Worm (Caenorhabditis elegans) whole organism, young adult: ENCODE results near the gene C05B5.17.

Experiments
- F49E8.2 ChIP-seq: sonication (generic microtip); optimal IDR thresholded peaks from 3 replicates; lab custom pipeline; 2017; ENCODE audit warnings: missing genetic modification characterization, mild to moderate bottlenecking, missing compliant biosample characterization, antibody characterized with exemption, moderate library complexity; ENCODE audit not compliant: insufficient read depth
- T07F8.4 ChIP-seq: sonication (generic microtip); optimal IDR thresholded peaks from 2 replicates; lab custom pipeline; 2016; ENCODE audit warnings: mild to moderate bottlenecking, missing genetic modification characterization, moderate library complexity, missing compliant biosample characterization
- ama-1 ChIP-seq, 3 experiments: fragments of 150-350 bp in 1 of 3; sonication (generic microtip) in 2 of 3; optimal IDR thresholded peaks; 2 replicates each; lab custom pipeline; 2014 to 2018; ENCODE audit warnings: missing biosample characterization in 2 of 3, missing genetic modification characterization in 2 of 3, missing genetic modification reagents in 2 of 3
- egrh-3 ChIP-seq: fragments of 200-800 bp; sonication (Bioruptor generic); IDR thresholded peaks from 2 replicates; pipeline ENCODE4 v1.3.6; 2022; ENCODE audit warnings: missing genetic modification reagents, missing genetic modification characterization, missing compliant biosample characterization
- him-1 ChIP-seq: sonication (generic microtip); optimal IDR thresholded peaks from 2 replicates; lab custom pipeline; 2016; ENCODE audit warnings: missing genotype, missing genetic modification reagents, missing genetic modification characterization, missing compliant biosample characterization
- hmg-1.2 ChIP-seq: fragments of 200-800 bp; sonication (Bioruptor generic); IDR thresholded peaks from 2 replicates; pipeline ENCODE4 v1.3.6; 2022; ENCODE audit warnings: missing genetic modification reagents, missing genetic modification characterization, missing compliant biosample characterization
- lsl-1 ChIP-seq: fragments of 200-800 bp; sonication (Bioruptor generic); optimal IDR thresholded peaks from 2 replicates; lab custom pipeline; 2018; ENCODE audit warnings: mild to moderate bottlenecking, missing genetic modification characterization, moderate library complexity, missing compliant biosample characterization
- nfya-2 ChIP-seq: fragments of 200-800 bp; sonication (Bioruptor generic); IDR thresholded peaks from 2 replicates; pipeline ENCODE4 v1.3.6; 2022; ENCODE audit warnings: missing genetic modification reagents, missing genetic modification characterization, missing compliant biosample characterization
- sea-2 ChIP-seq: fragments of 200-800 bp; sonication (Bioruptor generic); IDR thresholded peaks from 2 replicates; pipeline ENCODE4 v1.3.6; 2022; ENCODE audit warnings: missing genetic modification characterization, missing compliant biosample characterization
- zim-3 ChIP-seq: sonication (generic microtip); optimal IDR thresholded peaks from 2 replicates; lab custom pipeline; 2017; ENCODE audit warnings: mild to moderate bottlenecking, missing genetic modification characterization, moderate library complexity, missing compliant biosample characterization

- TF ChIP-seq ama-1 (optimal IDR thresholded peaks at IDR 0.05; lab: Kevin White, UChicago) (no peak), ama-1 (GFP tag; optimal IDR thresholded peaks at IDR 0.05; lab: Kevin White, UChicago) (no peak), lsl-1 (GFP tag; lab: Kevin White, UChicago) (no peak), hmg-1.2 (no peak), zim-3 (tag; lab: Kevin White, UChicago) (no peak), egrh-3 (GFP tag; lab: Robert Waterston, UW) (no peak), nfya-2 (GFP tag; lab: Robert Waterston, UW) (no peak), him-1 (tag; lab: Kevin White, UChicago) (no peak), F49E8.2 (tag; lab: Kevin White, UChicago) (no peak), T07F8.4 (no peak), sea-2 (GFP tag; lab: Robert Waterston, UW) (no peak)
Measured at ce11 chrIII:10018007-10018406, 18.9 kb upstream of the C05B5.17 start.
